Worm (Caenorhabditis elegans) whole organism, young adult: Measurements from ENCODE around the gene R53.8.

Source experiments
- B0019.2 ChIP-seq: fragments of 200-800 bp; sonication (Bioruptor generic); conservative IDR thresholded peaks from 2 replicates; pipeline ENCODE4 v1.3.6; 2022; ENCODE audit warnings: missing genetic modification reagents, missing genetic modification characterization, missing compliant biosample characterization
- B0261.1 ChIP-seq: sonication (generic microtip); optimal IDR thresholded peaks from 2 replicates; lab custom pipeline; 2016; ENCODE audit warnings: mild to moderate bottlenecking, missing genetic modification characterization, moderate library complexity, missing compliant biosample characterization
- C06A6.2 ChIP-seq: fragments of 200-800 bp; sonication (Bioruptor generic); conservative IDR thresholded peaks from 2 replicates; pipeline ENCODE4 v1.3.6; 2022; ENCODE audit warnings: missing genetic modification characterization, missing compliant biosample characterization
- F22D6.2 ChIP-seq: sonication (generic microtip); optimal IDR thresholded peaks from 2 replicates; lab custom pipeline; 2016; ENCODE audit warnings: mild to moderate bottlenecking, missing genetic modification characterization, missing compliant biosample characterization
- F33H1.4 ChIP-seq: fragments of 200-800 bp; sonication (Bioruptor generic); IDR thresholded peaks from 2 replicates; pipeline ENCODE4 v1.3.6; 2022; ENCODE audit warnings: missing genetic modification reagents, missing genetic modification characterization, missing compliant biosample characterization
- F49E8.2 ChIP-seq: sonication (generic microtip); optimal IDR thresholded peaks from 3 replicates; lab custom pipeline; 2017; ENCODE audit warnings: missing genetic modification characterization, mild to moderate bottlenecking, missing compliant biosample characterization, antibody characterized with exemption, moderate library complexity; ENCODE audit not compliant: insufficient read depth
- Y53G8AR.9 ChIP-seq: fragments of 200-800 bp; sonication (Bioruptor generic); conservative IDR thresholded peaks from 2 replicates; pipeline ENCODE4 v1.3.6; 2022; ENCODE audit warnings: missing genetic modification reagents, missing genetic modification characterization, missing compliant biosample characterization
- Y56A3A.18 ChIP-seq: fragments of 200-800 bp; sonication (Bioruptor generic); IDR thresholded peaks from 2 replicates; pipeline ENCODE4 v1.3.6; 2022; ENCODE audit warnings: missing genetic modification reagents, missing genetic modification characterization, missing compliant biosample characterization
- Y79H2A.3 ChIP-seq: fragments of 200-800 bp; sonication (Bioruptor generic); conservative IDR thresholded peaks from 2 replicates; pipeline ENCODE4 v1.3.6; 2022; ENCODE audit warnings: missing genetic modification reagents, missing genetic modification characterization, missing compliant biosample characterization
- akir-1 ChIP-seq: fragments of 200-800 bp; sonication (Bioruptor generic); optimal IDR thresholded peaks from 2 replicates; lab custom pipeline; 2018; ENCODE audit warnings: mild to moderate bottlenecking, missing genetic modification characterization, moderate library complexity, missing compliant biosample characterization
- ama-1 ChIP-seq, 3 experiments: fragments of 150-350 bp in 1 of 3; sonication (generic microtip) in 2 of 3; optimal IDR thresholded peaks; 2 replicates each; lab custom pipeline; 2014 to 2018; ENCODE audit warnings: missing biosample characterization in 2 of 3, missing genetic modification characterization in 2 of 3, missing genetic modification reagents in 2 of 3
- attf-3 ChIP-seq: fragments of 200-800 bp; sonication (Bioruptor generic); conservative IDR thresholded peaks from 2 replicates; pipeline ENCODE4 v1.3.6; 2022; ENCODE audit warnings: missing genetic modification reagents, missing genetic modification characterization, missing compliant biosample characterization
- attf-5 ChIP-seq: fragments of 200-800 bp; sonication (Bioruptor generic); optimal IDR thresholded peaks from 2 replicates; lab custom pipeline; 2018; ENCODE audit warnings: mild to moderate bottlenecking, missing genetic modification characterization, missing compliant biosample characterization
- bed-1 ChIP-seq: fragments of 200-800 bp; sonication (Bioruptor generic); IDR thresholded peaks from 2 replicates; pipeline ENCODE4 v1.3.6; 2022; ENCODE audit warnings: missing genetic modification reagents, missing genetic modification characterization, missing compliant biosample characterization
- ceh-100 ChIP-seq: fragments of 200-800 bp; sonication (Bioruptor generic); IDR thresholded peaks from 2 replicates; pipeline ENCODE4 v1.3.6; 2022; ENCODE audit warnings: missing genetic modification reagents, missing genetic modification characterization, missing compliant biosample characterization
- ceh-79 ChIP-seq: sonication (generic microtip); optimal IDR thresholded peaks from 2 replicates; lab custom pipeline; 2017; ENCODE audit warnings: mild to moderate bottlenecking, missing genetic modification characterization, missing compliant biosample characterization
- die-1 ChIP-seq: sonication (generic microtip); optimal IDR thresholded peaks from 2 replicates; lab custom pipeline; 2016; ENCODE audit warnings: missing genotype, mild to moderate bottlenecking, missing genetic modification characterization, missing compliant biosample characterization
- dox-1 ChIP-seq: fragments of 200-800 bp; sonication (Bioruptor generic); IDR thresholded peaks from 2 replicates; pipeline ENCODE4 v1.3.6; 2022; ENCODE audit warnings: missing genetic modification reagents, missing genetic modification characterization, missing compliant biosample characterization
- dpff-1 ChIP-seq: sonication (generic microtip); optimal IDR thresholded peaks from 2 replicates; lab custom pipeline; 2017; ENCODE audit warnings: mild to moderate bottlenecking, missing genetic modification characterization, missing compliant biosample characterization
- egl-18 ChIP-seq: fragments of 200-800 bp; sonication (Bioruptor generic); IDR thresholded peaks from 2 replicates; pipeline ENCODE4 v1.3.6; 2022; ENCODE audit warnings: missing genetic modification reagents, missing genetic modification characterization, missing compliant biosample characterization
- egl-44 ChIP-seq: fragments of 200-800 bp; sonication (Bioruptor generic); IDR thresholded peaks from 2 replicates; pipeline ENCODE4 v1.3.6; 2022; ENCODE audit warnings: missing genetic modification reagents, missing genetic modification characterization, missing compliant biosample characterization
- egrh-3 ChIP-seq: fragments of 200-800 bp; sonication (Bioruptor generic); IDR thresholded peaks from 2 replicates; pipeline ENCODE4 v1.3.6; 2022; ENCODE audit warnings: missing genetic modification reagents, missing genetic modification characterization, missing compliant biosample characterization
- hlh-12 ChIP-seq: sonication (generic microtip); optimal IDR thresholded peaks from 2 replicates; lab custom pipeline; 2016; ENCODE audit warnings: missing genetic modification characterization, missing compliant biosample characterization
- hlh-26 ChIP-seq: fragments of 200-800 bp; sonication (Bioruptor generic); conservative IDR thresholded peaks from 2 replicates; pipeline ENCODE4 v1.3.6; 2022; ENCODE audit warnings: missing genetic modification reagents, missing genetic modification characterization, missing compliant biosample characterization
- hrde-1 ChIP-seq: sonication (generic microtip); optimal IDR thresholded peaks from 2 replicates; lab custom pipeline; 2016; ENCODE audit warnings: missing genetic modification characterization, mild to moderate bottlenecking, missing compliant biosample characterization, moderate library complexity, missing genotype, missing genetic modification reagents, borderline replicate concordance
- hsf-1 ChIP-seq: fragments of 200-800 bp; sonication (Bioruptor generic); IDR thresholded peaks from 2 replicates; pipeline ENCODE4 v1.3.6; 2022; ENCODE audit warnings: missing genetic modification reagents, missing genetic modification characterization, missing compliant biosample characterization
- let-526 ChIP-seq: fragments of 200-800 bp; sonication (Bioruptor generic); IDR thresholded peaks from 2 replicates; pipeline ENCODE4 v1.3.6; 2022; ENCODE audit warnings: missing genetic modification reagents, missing genetic modification characterization, missing compliant biosample characterization
- lin-26 ChIP-seq: fragments of 200-800 bp; sonication (Bioruptor generic); IDR thresholded peaks from 2 replicates; pipeline ENCODE4 v1.3.6; 2022; ENCODE audit warnings: missing genetic modification reagents, missing genetic modification characterization, missing compliant biosample characterization
- lin-40 ChIP-seq: sonication (generic microtip); optimal IDR thresholded peaks from 2 replicates; lab custom pipeline; 2016; ENCODE audit warnings: missing genetic modification characterization, mild to moderate bottlenecking, missing compliant biosample characterization, missing genotype, missing genetic modification reagents
- lsl-1 ChIP-seq: fragments of 200-800 bp; sonication (Bioruptor generic); optimal IDR thresholded peaks from 2 replicates; lab custom pipeline; 2018; ENCODE audit warnings: mild to moderate bottlenecking, missing genetic modification characterization, moderate library complexity, missing compliant biosample characterization
- madf-10 ChIP-seq: sonication (generic microtip); optimal IDR thresholded peaks from 2 replicates; lab custom pipeline; 2016; ENCODE audit warnings: mild to moderate bottlenecking, missing genetic modification characterization, missing compliant biosample characterization
- nfya-1 ChIP-seq: sonication (generic microtip); optimal IDR thresholded peaks from 2 replicates; lab custom pipeline; 2017; ENCODE audit warnings: antibody characterized with exemption, missing compliant biosample characterization, missing genetic modification characterization, borderline replicate concordance; ENCODE audit not compliant: insufficient read depth
- nfya-2 ChIP-seq: fragments of 200-800 bp; sonication (Bioruptor generic); IDR thresholded peaks from 2 replicates; pipeline ENCODE4 v1.3.6; 2022; ENCODE audit warnings: missing genetic modification reagents, missing genetic modification characterization, missing compliant biosample characterization
- nhr-120 ChIP-seq: fragments of 200-800 bp; sonication (Bioruptor generic); IDR thresholded peaks from 2 replicates; pipeline ENCODE4 v1.3.6; 2022; ENCODE audit warnings: missing genetic modification characterization, missing compliant biosample characterization
- nhr-179 ChIP-seq: sonication (generic microtip); optimal IDR thresholded peaks from 2 replicates; lab custom pipeline; 2016; ENCODE audit warnings: mild to moderate bottlenecking, missing genetic modification characterization, missing compliant biosample characterization
- rcor-1 ChIP-seq: fragments of 200-800 bp; sonication (Bioruptor generic); IDR thresholded peaks from 2 replicates; pipeline ENCODE4 v1.3.6; 2022; ENCODE audit warnings: missing genetic modification reagents, missing genetic modification characterization, missing compliant biosample characterization
- rec-8 ChIP-seq, 2 experiments: sonication (generic microtip); optimal IDR thresholded peaks; 2 replicates each; lab custom pipeline; 2016; ENCODE audit warnings: mild to moderate bottlenecking in 2 of 2, missing genetic modification characterization in 2 of 2, missing genetic modification reagents in 2 of 2, missing genotype in 2 of 2, missing biosample characterization in 1 of 2, missing compliant biosample characterization in 1 of 2, moderate library complexity in 1 of 2
- repo-1 ChIP-seq: sonication (generic microtip); optimal IDR thresholded peaks from 2 replicates; lab custom pipeline; 2017; ENCODE audit warnings: mild to moderate bottlenecking, missing genetic modification characterization, missing compliant biosample characterization
- rpc-1 ChIP-seq, 2 experiments: fragments of 150-350 bp in 1 of 2; sonication (generic microtip) in 1 of 2; optimal IDR thresholded peaks; 2 replicates each; lab custom pipeline; 2014 to 2018; ENCODE audit warnings: missing biosample characterization in 1 of 2, missing genetic modification characterization in 1 of 2, missing genetic modification reagents in 1 of 2, missing genotype in 1 of 2
- sea-2 ChIP-seq: fragments of 200-800 bp; sonication (Bioruptor generic); IDR thresholded peaks from 2 replicates; pipeline ENCODE4 v1.3.6; 2022; ENCODE audit warnings: missing genetic modification characterization, missing compliant biosample characterization
- snpc-1.3 ChIP-seq: sonication (generic microtip); optimal IDR thresholded peaks from 2 replicates; lab custom pipeline; 2017; ENCODE audit warnings: missing genetic modification characterization, mild to moderate bottlenecking, missing compliant biosample characterization, antibody characterized with exemption, moderate library complexity, missing genotype, missing genetic modification reagents; ENCODE audit not compliant: insufficient read depth
- snpc-4 ChIP-seq, 5 experiments: fragments of 150-350 bp in 1 of 5; sonication (generic microtip) in 4 of 5; optimal IDR thresholded peaks; 2 replicates each; lab custom pipeline; 2014 to 2018; ENCODE audit warnings: missing genetic modification characterization in 5 of 5, missing biosample characterization in 3 of 5, antibody characterized with exemption in 2 of 5, mild to moderate bottlenecking in 2 of 5, missing compliant biosample characterization in 2 of 5, missing genotype in 2 of 5, moderate library complexity in 2 of 5, missing genetic modification reagents in 1 of 5
- unc-130 ChIP-seq: sonication (generic microtip); optimal IDR thresholded peaks from 2 replicates; lab custom pipeline; 2016; ENCODE audit warnings: missing genetic modification reagents, missing genetic modification characterization, missing compliant biosample characterization
- zfh-2 ChIP-seq: fragments of 200-800 bp; sonication (Bioruptor generic); conservative IDR thresholded peaks from 2 replicates; pipeline ENCODE4 v1.3.6; 2022; ENCODE audit warnings: missing genetic modification reagents, missing genetic modification characterization, missing compliant biosample characterization
- ztf-22 ChIP-seq: fragments of 200-800 bp; sonication (Bioruptor generic); optimal IDR thresholded peaks from 2 replicates; lab custom pipeline; 2018; ENCODE audit warnings: mild to moderate bottlenecking, missing genetic modification characterization, moderate library complexity, missing compliant biosample characterization
- ztf-26 ChIP-seq: sonication (generic microtip); optimal IDR thresholded peaks from 2 replicates; lab custom pipeline; 2017; ENCODE audit warnings: missing genetic modification characterization, missing compliant biosample characterization
- ztf-6 ChIP-seq: fragments of 200-800 bp; sonication (Bioruptor generic); IDR thresholded peaks from 2 replicates; pipeline ENCODE4 v1.3.6; 2022; ENCODE audit warnings: missing genetic modification reagents, missing genetic modification characterization, missing compliant biosample characterization

The R53.8 gene

ce11 chrII:9937611-9938010 lies 38.9 kb upstream of the R53.8 start (continued):
- no peak for TF ChIP-seq nfya-2 (GFP tag; lab: Robert Waterston, UW)
- TF ChIP-seq snpc-1.3 (tag; lab: Kevin White, UChicago), result no peak
- peak; percentile 90 for TF ChIP-seq ama-1 (optimal IDR thresholded peaks at IDR 0.05; lab: Kevin White, UChicago)
- TF ChIP-seq ama-1 (GFP tag; optimal IDR thresholded peaks at IDR 0.05; lab: Kevin White, UChicago), result no peak
- no peak for TF ChIP-seq dpff-1 (tag; lab: Kevin White, UChicago)
- no peak for TF ChIP-seq Y56A3A.18 (GFP tag; lab: Robert Waterston, UW)
- TF ChIP-seq hlh-12, result no peak
- no peak for TF ChIP-seq F33H1.4 (GFP tag; lab: Robert Waterston, UW)
- no peak for TF ChIP-seq egrh-3 (GFP tag; lab: Robert Waterston, UW)
- TF ChIP-seq rec-8 (tag; optimal IDR thresholded peaks at IDR 0.05; lab: Kevin White, UChicago), result no peak
- peak; percentile 32 for TF ChIP-seq die-1 (tag; lab: Kevin White, UChicago)
- no peak for TF ChIP-seq bed-1 (GFP tag; lab: Robert Waterston, UW)
- TF ChIP-seq rcor-1 (GFP tag; lab: Robert Waterston, UW), result no peak
- no peak for TF ChIP-seq akir-1 (GFP tag; lab: Kevin White, UChicago)
- TF ChIP-seq lin-26, result peak; percentile 14; the same call in 1 of the 2 replicates
- TF ChIP-seq madf-10 (tag; lab: Kevin White, UChicago), result peak; percentile 34
- peak; percentile 69 for TF ChIP-seq ztf-26 (tag; lab: Kevin White, UChicago)
- TF ChIP-seq egl-18 (GFP tag; lab: Robert Waterston, UW), result no peak
- no peak for TF ChIP-seq F49E8.2 (tag; lab: Kevin White, UChicago)
- no peak for TF ChIP-seq repo-1 (tag; lab: Kevin White, UChicago)
- TF ChIP-seq zfh-2 (GFP tag; lab: Robert Waterston, UW), result no peak
- TF ChIP-seq unc-130, result no peak
- 0 out of 2 replicates have a peak, but pooled peaks have one; percentile 59 for TF ChIP-seq let-526 (GFP tag; lab: Robert Waterston, UW)
- no peak for TF ChIP-seq hsf-1
- no peak for TF ChIP-seq sea-2
- no peak for TF ChIP-seq ceh-79 (tag; lab: Kevin White, UChicago)
- TF ChIP-seq lin-40 (tag; lab: Kevin White, UChicago), result peak; percentile 73
- TF ChIP-seq nfya-1, result no peak
- TF ChIP-seq ztf-22 (GFP tag; lab: Kevin White, UChicago), result no peak
- no peak for TF ChIP-seq B0261.1 (tag; lab: Kevin White, UChicago)
- TF ChIP-seq attf-5, result peak; percentile 67
- peak; percentile 65; the same call in 1 of the 2 replicates for TF ChIP-seq C06A6.2 (GFP tag; lab: Robert Waterston, UW)
- TF ChIP-seq lsl-1 (GFP tag; lab: Kevin White, UChicago), result no peak
- no peak for TF ChIP-seq B0019.2 (GFP tag; lab: Robert Waterston, UW)
- TF ChIP-seq egl-44 (GFP tag; lab: Robert Waterston, UW), result no peak
- no peak for TF ChIP-seq nhr-179
- TF ChIP-seq hrde-1 (tag; lab: Kevin White, UChicago), result no peak
- no peak for TF ChIP-seq hlh-26 (GFP tag; lab: Robert Waterston, UW)
- no peak for TF ChIP-seq dox-1
- no peak for TF ChIP-seq nhr-120 (GFP tag; lab: Robert Waterston, UW)
- no peak for TF ChIP-seq ztf-6 (GFP tag; lab: Robert Waterston, UW)
- TF ChIP-seq Y79H2A.3, result no peak
- TF ChIP-seq attf-3 (GFP tag; lab: Robert Waterston, UW), result no peak
- peak; percentile 65 for TF ChIP-seq F22D6.2 (tag; lab: Kevin White, UChicago)
- no peak for TF ChIP-seq ceh-100 (GFP tag; lab: Robert Waterston, UW)
- no peak for TF ChIP-seq rpc-1 (optimal IDR thresholded peaks at IDR 0.05; lab: Kevin White, UChicago)
- no peak for TF ChIP-seq rpc-1 (tag; optimal IDR thresholded peaks at IDR 0.05; lab: Kevin White, UChicago)
- TF ChIP-seq snpc-4 (GFP tag; optimal IDR thresholded peaks at IDR 0.05; lab: Kevin White, UChicago), result no peak
- TF ChIP-seq snpc-4 (tag; optimal IDR thresholded peaks at IDR 0.05; lab: Kevin White, UChicago), result peak in 2 of 4 experiments; percentile 19 to 38
- TF ChIP-seq Y53G8AR.9 (GFP tag; lab: Robert Waterston, UW), result 0 out of 2 replicates have a peak, but pooled peaks have one; percentile 26
